Fruit fly (Drosophila melanogaster) whole organism, embryonic: Measurements from ENCODE around the gene Cpr66Cb.

Experiments used
- Adf1 ChIP-seq: fragments of 200-800 bp; sonication (Bioruptor generic); IDR thresholded peaks from 2 replicates; pipeline ENCODE4 v1.3.6; 2022; ENCODE audit warnings: missing biosample characterization, missing genetic modification characterization
- CG11504 ChIP-seq: fragments of 200-800 bp; sonication (Bioruptor generic); optimal IDR thresholded peaks from 3 replicates; lab custom pipeline; 2019; ENCODE audit warnings: missing biosample characterization, mild to moderate bottlenecking, missing genetic modification characterization, moderate library complexity
- CG11723 ChIP-seq: fragments of 200-800 bp; sonication (Bioruptor generic); optimal IDR thresholded peaks from 2 replicates; lab custom pipeline; 2017; ENCODE audit warnings: missing biosample characterization, mild to moderate bottlenecking, missing genetic modification characterization
- CG12391 ChIP-seq: fragments of 200-800 bp; sonication (Bioruptor generic); optimal IDR thresholded peaks from 3 replicates; lab custom pipeline; 2018; ENCODE audit warnings: missing biosample characterization, mild to moderate bottlenecking, missing genetic modification characterization, moderate library complexity
- CG14667 ChIP-seq: fragments of 200-800 bp; sonication (Bioruptor generic); IDR thresholded peaks from 2 replicates; pipeline ENCODE4 v1.3.6; 2022; ENCODE audit warnings: missing biosample characterization, missing genetic modification characterization
- CG14965 ChIP-seq: fragments of 200-800 bp; sonication (Bioruptor generic); optimal IDR thresholded peaks from 2 replicates; lab custom pipeline; 2016; ENCODE audit warnings: missing biosample characterization, missing genetic modification characterization, borderline replicate concordance
- CG17328 ChIP-seq: fragments of 200-800 bp; sonication (Bioruptor generic); IDR thresholded peaks from 2 replicates; pipeline ENCODE4 v1.3.6; 2022; ENCODE audit warnings: missing biosample characterization, missing genetic modification characterization
- CG17361 ChIP-seq: fragments of 200-800 bp; sonication (Bioruptor generic); IDR thresholded peaks from 3 replicates; pipeline ENCODE4 v1.3.6; 2022; ENCODE audit warnings: missing biosample characterization, missing genetic modification characterization
- CG2712 ChIP-seq: fragments of 200-800 bp; optimal IDR thresholded peaks from 3 replicates; lab custom pipeline; 2019; ENCODE audit warnings: missing biosample characterization, mild to moderate bottlenecking, missing genetic modification characterization, moderate library complexity
- CG31388 ChIP-seq: fragments of 200-800 bp; sonication (Bioruptor generic); optimal IDR thresholded peaks from 2 replicates; lab custom pipeline; 2016; ENCODE audit warnings: missing biosample characterization, missing genetic modification characterization
- CG3281 ChIP-seq: fragments of 200-800 bp; sonication (Bioruptor generic); optimal IDR thresholded peaks from 3 replicates; lab custom pipeline; 2017; ENCODE audit warnings: missing biosample characterization, mild to moderate bottlenecking, missing genetic modification characterization
- CG4424 ChIP-seq: fragments of 200-800 bp; sonication (Bioruptor generic); optimal IDR thresholded peaks from 3 replicates; lab custom pipeline; 2016; ENCODE audit warnings: missing biosample characterization, missing genetic modification characterization
- CG9932 ChIP-seq: fragments of 200-800 bp; sonication (Bioruptor generic); IDR thresholded peaks from 2 replicates; pipeline ENCODE4 v1.3.6; 2022; ENCODE audit warnings: missing biosample characterization, missing genetic modification characterization
- CkIIα-i1 ChIP-seq: fragments of 200-800 bp; sonication (Bioruptor generic); IDR thresholded peaks from 2 replicates; pipeline ENCODE4 v1.3.6; 2022; ENCODE audit warnings: missing biosample characterization, missing genetic modification characterization
- CoRest ChIP-seq: fragments of 200-800 bp; sonication (Bioruptor generic); optimal IDR thresholded peaks from 3 replicates; lab custom pipeline; 2018; ENCODE audit warnings: missing biosample characterization, mild to moderate bottlenecking, missing genetic modification characterization, moderate library complexity
- D19B ChIP-seq: fragments of 200-800 bp; sonication (Bioruptor generic); optimal IDR thresholded peaks from 2 replicates; lab custom pipeline; 2017; ENCODE audit warnings: missing biosample characterization, mild to moderate bottlenecking, missing genetic modification characterization
- Dek ChIP-seq: fragments of 200-800 bp; sonication (Bioruptor generic); optimal IDR thresholded peaks from 3 replicates; lab custom pipeline; 2019; ENCODE audit warnings: missing biosample characterization, mild to moderate bottlenecking, missing genetic modification characterization, moderate library complexity
- Dip2 ChIP-seq: fragments of 200-800 bp; sonication (Bioruptor generic); IDR thresholded peaks from 2 replicates; pipeline ENCODE4 v1.3.6; 2022; ENCODE audit warnings: missing biosample characterization, missing genetic modification characterization
- Doc3 ChIP-seq: fragments of 200-800 bp; sonication (Bioruptor generic); IDR thresholded peaks from 3 replicates; pipeline ENCODE4 v1.3.6; 2022; ENCODE audit warnings: missing biosample characterization, missing genetic modification characterization; ENCODE audit not compliant: partially characterized antibody
- Dref ChIP-seq: fragments of 200-800 bp; sonication (Bioruptor generic); IDR thresholded peaks from 2 replicates; pipeline ENCODE4 v1.3.6; 2022; ENCODE audit warnings: missing biosample characterization, missing genetic modification characterization
- Ets65A ChIP-seq: fragments of 200-800 bp; sonication (Bioruptor generic); peaks from one replicate; lab custom pipeline; 2016; ENCODE audit warnings: missing biosample characterization, missing genetic modification characterization
- Hand ChIP-seq: fragments of 200-800 bp; sonication (Bioruptor generic); optimal IDR thresholded peaks from 2 replicates; lab custom pipeline; 2017; ENCODE audit warnings: mild to moderate bottlenecking, missing biosample characterization, missing genetic modification reagents, missing genetic modification characterization
- Hmr ChIP-seq: fragments of 200-800 bp; sonication (Bioruptor generic); optimal IDR thresholded peaks from 3 replicates; lab custom pipeline; 2017; ENCODE audit warnings: mild to moderate bottlenecking, missing biosample characterization, missing genetic modification reagents, missing genetic modification characterization
- Max ChIP-seq: fragments of 200-800 bp; sonication (Bioruptor generic); optimal IDR thresholded peaks from 2 replicates; lab custom pipeline; 2016; ENCODE audit warnings: missing biosample characterization, mild to moderate bottlenecking, missing genetic modification characterization
- Med ChIP-seq: fragments of 200-800 bp; sonication (Bioruptor generic); peaks from one replicate; lab custom pipeline; 2016; ENCODE audit warnings: missing biosample characterization, missing genetic modification characterization, mild to moderate bottlenecking, inconsistent platforms, moderate library complexity
- Nf-YA ChIP-seq: fragments of 200-800 bp; sonication (Bioruptor generic); IDR thresholded peaks from 2 replicates; pipeline ENCODE4 v1.3.6; 2022; ENCODE audit warnings: missing biosample characterization, missing genetic modification characterization
- Oli ChIP-seq: fragments of 200-800 bp; sonication (Bioruptor generic); optimal IDR thresholded peaks from 2 replicates; lab custom pipeline; 2018; ENCODE audit warnings: missing biosample characterization, mild to moderate bottlenecking, missing genetic modification characterization, moderate library complexity
- Ptx1 ChIP-seq: fragments of 200-800 bp; sonication (Bioruptor generic); IDR thresholded peaks from 2 replicates; pipeline ENCODE4 v1.3.6; 2022; ENCODE audit warnings: missing biosample characterization, missing genetic modification characterization
- Ravus ChIP-seq: fragments of 200-800 bp; sonication (Bioruptor generic); IDR thresholded peaks from 2 replicates; pipeline ENCODE4 v1.3.6; 2022; ENCODE audit warnings: missing biosample characterization, missing genetic modification characterization
- Sox102F ChIP-seq: fragments of 200-800 bp; sonication (Bioruptor generic); optimal IDR thresholded peaks from 2 replicates; lab custom pipeline; 2018; ENCODE audit warnings: missing biosample characterization, mild to moderate bottlenecking, missing genetic modification characterization, moderate library complexity
- Spps ChIP-seq: fragments of 200-800 bp; sonication (Bioruptor generic); optimal IDR thresholded peaks from 2 replicates; lab custom pipeline; 2018; ENCODE audit warnings: missing biosample characterization, mild to moderate bottlenecking, missing genetic modification characterization
- Xbp1 ChIP-seq: fragments of 200-800 bp; sonication (Bioruptor generic); optimal IDR thresholded peaks from 3 replicates; lab custom pipeline; 2016; ENCODE audit warnings: missing biosample characterization, mild to moderate bottlenecking, missing genetic modification characterization
- ase ChIP-seq: fragments of 200-800 bp; sonication (Bioruptor generic); IDR thresholded peaks from 3 replicates; pipeline ENCODE4 v1.3.6; 2022; ENCODE audit warnings: missing biosample characterization, missing genetic modification characterization
- bsh ChIP-seq, 2 experiments: fragments of 200-800 bp; sonication (Bioruptor generic); optimal IDR thresholded peaks; 2 replicates each; lab custom pipeline; 2017 to 2018; ENCODE audit warnings: mild to moderate bottlenecking in 2 of 2, missing biosample characterization in 2 of 2, missing genetic modification characterization in 2 of 2, moderate library complexity in 1 of 2
- dati ChIP-seq: fragments of 200-800 bp; sonication (Bioruptor generic); IDR thresholded peaks from 2 replicates; pipeline ENCODE4 v1.3.6; 2022; ENCODE audit warnings: missing biosample characterization, missing genetic modification characterization
- exex ChIP-seq: fragments of 200-800 bp; sonication (Bioruptor generic); optimal IDR thresholded peaks from 4 replicates; lab custom pipeline; 2018; ENCODE audit warnings: missing biosample characterization, mild to moderate bottlenecking, missing genetic modification characterization, moderate library complexity
- fd64A ChIP-seq: fragments of 200-800 bp; sonication (Bioruptor generic); optimal IDR thresholded peaks from 3 replicates; lab custom pipeline; 2018; ENCODE audit warnings: missing biosample characterization, mild to moderate bottlenecking, missing genetic modification characterization
- fu2 ChIP-seq: fragments of 200-800 bp; sonication (Bioruptor generic); optimal IDR thresholded peaks from 2 replicates; lab custom pipeline; 2016; ENCODE audit warnings: missing biosample characterization, missing genetic modification characterization
- gem ChIP-seq: fragments of 200-800 bp; sonication (Bioruptor generic); optimal IDR thresholded peaks from 2 replicates; lab custom pipeline; 2019; ENCODE audit warnings: missing biosample characterization, mild to moderate bottlenecking, missing genetic modification characterization, moderate library complexity
- grau ChIP-seq: fragments of 200-800 bp; optimal IDR thresholded peaks from 3 replicates; lab custom pipeline; 2019; ENCODE audit warnings: missing biosample characterization, mild to moderate bottlenecking, missing genetic modification characterization, moderate library complexity
- ham ChIP-seq: fragments of 200-800 bp; sonication (Bioruptor generic); IDR thresholded peaks from 2 replicates; pipeline ENCODE4 v1.3.6; 2022; ENCODE audit warnings: missing biosample characterization, missing genetic modification characterization
- inv ChIP-seq: fragments of 200-800 bp; sonication (Bioruptor generic); IDR thresholded peaks from 2 replicates; pipeline ENCODE4 v1.3.6; 2022; ENCODE audit warnings: missing biosample characterization, missing genetic modification characterization; ENCODE audit not compliant: partially characterized antibody
- lmd ChIP-seq: fragments of 200-800 bp; sonication (Bioruptor generic); IDR thresholded peaks from 2 replicates; pipeline ENCODE4 v1.3.6; 2022; ENCODE audit warnings: missing biosample characterization, missing genetic modification characterization
- mam ChIP-seq: fragments of 200-800 bp; sonication (Bioruptor generic); optimal IDR thresholded peaks from 3 replicates; lab custom pipeline; 2016; ENCODE audit warnings: missing biosample characterization, missing genetic modification characterization
- oc ChIP-seq: fragments of 200-800 bp; sonication (Bioruptor generic); optimal IDR thresholded peaks from 2 replicates; lab custom pipeline; 2018; ENCODE audit warnings: missing biosample characterization, mild to moderate bottlenecking, missing genetic modification characterization, moderate library complexity
- peb ChIP-seq: fragments of 200-800 bp; sonication (Bioruptor generic); IDR thresholded peaks from 2 replicates; pipeline ENCODE4 v1.3.6; 2022; ENCODE audit warnings: missing biosample characterization, missing genetic modification characterization
- slbo ChIP-seq: fragments of 200-800 bp; sonication (Bioruptor generic); IDR thresholded peaks from 2 replicates; pipeline ENCODE4 v1.3.6; 2022; ENCODE audit warnings: missing biosample characterization, missing genetic modification characterization
- tx ChIP-seq: fragments of 200-800 bp; sonication (Bioruptor generic); optimal IDR thresholded peaks from 2 replicates; lab custom pipeline; 2016; ENCODE audit warnings: missing biosample characterization, missing genetic modification characterization
- wek ChIP-seq: fragments of 200-800 bp; sonication (Bioruptor generic); optimal IDR thresholded peaks from 3 replicates; lab custom pipeline; 2018; ENCODE audit warnings: missing biosample characterization, mild to moderate bottlenecking, missing genetic modification characterization, moderate library complexity

Cpr66Cb gene

dm6 chr3L:8336372-8336771 lies at the start of gene Cpr66Cb:
Gene Cpr66Cb (plus strand): TSS chr3L:8336672.
- peak; percentile 62 for TF ChIP-seq Ets65A (GFP tag; lab: Kevin White, UChicago)
- TF ChIP-seq Spps (tag; lab: Kevin White, UChicago) = no peak

- TF ChIP-seq slbo (GFP tag; lab: Robert Waterston, UW) (no peak), fu2 (no peak), Oli (tag; lab: Kevin White, UChicago) (peak; percentile 41), Hmr (GFP tag; lab: Kevin White, UChicago) (peak; percentile 0), dati (GFP tag; lab: Robert Waterston, UW) (no peak), Max (GFP tag; lab: Kevin White, UChicago) (no peak), Ptx1 (0 out of 2 replicates have a peak, but pooled peaks have one; percentile 12), gem (tag; lab: Kevin White, UChicago) (peak; percentile 56), Hand (GFP tag; lab: Kevin White, UChicago) (no peak), CG2712 (tag; lab: Kevin White, UChicago) (peak; percentile 10), Nf-YA (no peak), CG12391 (peak; percentile 12), CoRest (tag; lab: Kevin White, UChicago) (peak; percentile 30), CG11723 (no peak), grau (tag; lab: Kevin White, UChicago) (peak; percentile 74), lmd (GFP tag; lab: Robert Waterston, UW) (peak; percentile 35; the same call in 1 of the 2 replicates), mam (GFP tag; lab: Kevin White, UChicago) (peak; percentile 24), tx (GFP tag; lab: Kevin White, UChicago) (no peak), ase (GFP tag; lab: Robert Waterston, UW) (0 out of 3 replicates have a peak, but pooled peaks have one; percentile 19), Xbp1 (GFP tag; lab: Kevin White, UChicago) (peak; percentile 2), D19B (GFP tag; lab: Kevin White, UChicago) (no peak), Sox102F (peak; percentile 52), CG31388 (GFP tag; lab: Kevin White, UChicago) (no peak), Adf1 (GFP tag; lab: Robert Waterston, UW) (no peak), exex (peak; percentile 42), CG3281 (GFP tag; lab: Kevin White, UChicago) (peak; percentile 22), CG4424 (GFP tag; lab: Kevin White, UChicago) (no peak), Dek (tag; lab: Kevin White, UChicago) (peak; percentile 3), CkIIα-i1 (no peak), CG9932 (peak; percentile 34; the same call in 1 of the 2 replicates), Spps (tag; lab: Kevin White, UChicago) (no peak), CG14965 (GFP tag; lab: Kevin White, UChicago) (no peak), CG17328 (GFP tag; lab: Robert Waterston, UW) (no peak), Ravus (no peak), bsh (GFP tag; optimal IDR thresholded peaks at IDR 0.05; lab: Kevin White, UChicago) (peak in 1 of 2 experiments; percentile 18), Doc3 (GFP tag; lab: Robert Waterston, UW) (no peak), inv (GFP tag; lab: Robert Waterston, UW) (no peak), Dref (GFP tag; lab: Robert Waterston, UW) (no peak), fd64A (GFP tag; lab: Kevin White, UChicago) (no peak), ham (GFP tag; lab: Robert Waterston, UW) (no peak), oc (tag; lab: Kevin White, UChicago) (no peak), CG17361 (GFP tag; lab: Robert Waterston, UW) (0 out of 3 replicates have a peak, but pooled peaks have one; percentile 17), peb (GFP tag; lab: Robert Waterston, UW) (no peak), Dip2 (GFP tag; lab: Robert Waterston, UW) (no peak), CG11504 (peak; percentile 36), wek (GFP tag; lab: Kevin White, UChicago) (no peak), Med (GFP tag; lab: Kevin White, UChicago) (peak; percentile 49), CG14667 (GFP tag; lab: Robert Waterston, UW) (no peak)
Observed at dm6 chr3L:8288396-8288795, 48.1 kb upstream of the Cpr66Cb start.
